Worm (Caenorhabditis elegans): Measurements from ENCODE around the gene kbp-3.
"Not testable (repeated sequence)": the region's sequence is repeated elsewhere in the genome, so short reads cannot be mapped to it uniquely, and the experiment has no call there.

The kbp-3 gene

ce11 chrII:14374594-14374993 lies 15.3 kb downstream of the kbp-3 start:
- TF ChIP-seq him-1 (tag; optimal IDR thresholded peaks at IDR 0.05) (no peak), dao-5 (tag; optimal IDR thresholded peaks at IDR 0.05) (no peak), W03F9.2 (tag; optimal IDR thresholded peaks at IDR 0.05) (no peak)

- no peak for TF ChIP-seq him-1 (tag; optimal IDR thresholded peaks at IDR 0.05)
- peak; percentile 60 for TF ChIP-seq W03F9.2 (tag; optimal IDR thresholded peaks at IDR 0.05)
- TF ChIP-seq dao-5 (tag; optimal IDR thresholded peaks at IDR 0.05), result no peak
Observed at ce11 chrII:14365182-14365751, 24.6 kb downstream of the kbp-3 start, which contains the start of gene imb-2. Gene imb-2 (plus strand): TSS chrII:14365701.

- TF ChIP-seq W03F9.2 (tag; optimal IDR thresholded peaks at IDR 0.05) (no peak), dao-5 (tag; optimal IDR thresholded peaks at IDR 0.05) (no peak), him-1 (tag; optimal IDR thresholded peaks at IDR 0.05) (no peak)
Observed at ce11 chrII:14361719-14362118, 28.2 kb downstream of the kbp-3 start, which contains the start of gene tebp-1. Gene tebp-1 (plus strand): TSS chrII:14362019.

ce11 chrII:14360675-14361074 lies 29.2 kb downstream of the kbp-3 start:
- TF ChIP-seq W03F9.2 (tag; optimal IDR thresholded peaks at IDR 0.05) (no peak), dao-5 (tag; optimal IDR thresholded peaks at IDR 0.05) (no peak), him-1 (tag; optimal IDR thresholded peaks at IDR 0.05) (no peak)

- TF ChIP-seq him-1 (tag; optimal IDR thresholded peaks at IDR 0.05) (no peak), W03F9.2 (tag; optimal IDR thresholded peaks at IDR 0.05) (no peak), dao-5 (tag; optimal IDR thresholded peaks at IDR 0.05) (no peak)
Observed at ce11 chrII:14359007-14359406, 30.9 kb downstream of the kbp-3 start.

- TF ChIP-seq him-1 (tag; optimal IDR thresholded peaks at IDR 0.05), result no peak
- TF ChIP-seq W03F9.2 (tag; optimal IDR thresholded peaks at IDR 0.05), result peak; percentile 77
Observed at ce11 chrII:14357936-14358416, 31.9 kb downstream of the kbp-3 start, which contains the start of the genes agl-1 and pfs-2. Gene agl-1 (minus strand): TSS chrII:14358113. Gene pfs-2 (plus strand): TSS chrII:14358366.

- TF ChIP-seq him-1 (tag; optimal IDR thresholded peaks at IDR 0.05) (no peak), dao-5 (tag; optimal IDR thresholded peaks at IDR 0.05) (no peak), W03F9.2 (tag; optimal IDR thresholded peaks at IDR 0.05) (no peak)
Observed at ce11 chrII:14351352-14351751, 38.5 kb downstream of the kbp-3 start.

ce11 chrII:14350768-14351167 lies 39.1 kb downstream of the kbp-3 start:
- TF ChIP-seq W03F9.2 (tag; optimal IDR thresholded peaks at IDR 0.05) (no peak), him-1 (tag; optimal IDR thresholded peaks at IDR 0.05) (no peak), dao-5 (tag; optimal IDR thresholded peaks at IDR 0.05) (peak; percentile 21)

ce11 chrII:14349356-14349923 lies 40.4 kb downstream of the kbp-3 start, which contains the start of the genes Y54G11A.17, lin-7 and elof-1:
Gene Y54G11A.17 (minus strand): TSS chrII:14349406.
Gene lin-7 (minus strand): TSS chrII:14349406.
Gene elof-1 (plus strand): TSS chrII:14349738.
- TF ChIP-seq him-1 (tag; optimal IDR thresholded peaks at IDR 0.05) (no peak), W03F9.2 (tag; optimal IDR thresholded peaks at IDR 0.05) (peak; percentile 96)

ce11 chrII:14346243-14346642 lies 43.6 kb downstream of the kbp-3 start, which contains the start of gene Y54G11A.9:
Gene Y54G11A.9 (minus strand): TSS chrII:14346438.
- not testable (repeated sequence) for TF ChIP-seq him-1, dao-5, W03F9.2 (tag; optimal IDR thresholded peaks at IDR 0.05)

- TF ChIP-seq W03F9.2, dao-5, him-1 (tag; optimal IDR thresholded peaks at IDR 0.05): not testable (repeated sequence)
Observed at ce11 chrII:14344166-14344565, 45.7 kb downstream of the kbp-3 start, which contains the start of gene ddl-3. Gene ddl-3 (minus strand): TSS chrII:14344454.

All from whole organism, L4/young adult.